Worm (Caenorhabditis elegans): Measurements from ENCODE around the gene abu-15.

Gene abu-15

ce11 chrV:5203643-5204042 is 45.2 kb downstream of the abu-15 start:
- TF ChIP-seq let-607 (tag; optimal IDR thresholded peaks at IDR 0.05) (no peak), lsl-1 (GFP tag; optimal IDR thresholded peaks at IDR 0.05) (peak; percentile 63), xnd-1 (tag; optimal IDR thresholded peaks at IDR 0.05) (peak; percentile 45), madf-6 (GFP tag; IDR thresholded peaks at IDR 0.05) (peak; percentile 54; the same call in 1 of the 2 replicates)

ce11 chrV:5204127-5204526 is 45.7 kb downstream of the abu-15 start, which contains the start of gene ttc-37:
Gene ttc-37, plus strand, starts transcription at chrV:5204475.
- TF ChIP-seq pbrm-1 (GFP tag; IDR thresholded peaks at IDR 0.05), result no peak
- no peak for TF ChIP-seq madf-3 (GFP tag; IDR thresholded peaks at IDR 0.05)
- no peak for TF ChIP-seq B0336.3 (GFP tag; IDR thresholded peaks at IDR 0.05)
- no peak for TF ChIP-seq ceh-100 (GFP tag; IDR thresholded peaks at IDR 0.05)
- peak; percentile 61; the same call in 1 of the 2 replicates for TF ChIP-seq K11D2.4 (GFP tag; IDR thresholded peaks at IDR 0.05)
- TF ChIP-seq let-526 (GFP tag; IDR thresholded peaks at IDR 0.05), result no peak
- no peak for TF ChIP-seq T26A5.8 (tag; optimal IDR thresholded peaks at IDR 0.05)
- TF ChIP-seq rpc-1 (optimal IDR thresholded peaks at IDR 0.05), result no peak
- no peak for TF ChIP-seq rpc-1 (tag; optimal IDR thresholded peaks at IDR 0.05)
- no peak for TF ChIP-seq cebp-2 (GFP tag; IDR thresholded peaks at IDR 0.05)
- TF ChIP-seq hlh-26 (GFP tag; conservative IDR thresholded peaks at IDR 0.05), result no peak
- TF ChIP-seq dpl-1 (GFP tag; optimal IDR thresholded peaks at IDR 0.05), result peak; percentile 66
- peak; percentile 71 for TF ChIP-seq efl-1 (GFP tag; optimal IDR thresholded peaks at IDR 0.05)
- no peak for TF ChIP-seq tbp1 (GFP tag; optimal IDR thresholded peaks at IDR 0.05)
- no peak for TF ChIP-seq unc-130 (GFP tag; optimal IDR thresholded peaks at IDR 0.05)
- no peak for TF ChIP-seq nfya-2 (GFP tag; IDR thresholded peaks at IDR 0.05)
- TF ChIP-seq ztf-22 (GFP tag; optimal IDR thresholded peaks at IDR 0.05), result no peak
- peak; percentile 94 for TF ChIP-seq mcd-1 (GFP tag; IDR thresholded peaks at IDR 0.05)
- no peak for TF ChIP-seq zfh-2 (GFP tag; conservative IDR thresholded peaks at IDR 0.05)
- TF ChIP-seq F49E8.2 (tag; optimal IDR thresholded peaks at IDR 0.05; ENCODE audit: insufficient read depth), result no peak
- TF ChIP-seq mes-4 (tag; optimal IDR thresholded peaks at IDR 0.05), result no peak
- TF ChIP-seq lin-54 (GFP tag; optimal IDR thresholded peaks at IDR 0.05), result peak; percentile 95
- TF ChIP-seq attf-5 (GFP tag; optimal IDR thresholded peaks at IDR 0.05), result no peak
- no peak for TF ChIP-seq atf-7 (tag; optimal IDR thresholded peaks at IDR 0.05)
- peak; percentile 30 to 92 (median 44) for TF ChIP-seq lin-35 (GFP tag; optimal IDR thresholded peaks at IDR 0.05)
- no peak for TF ChIP-seq lir-1 (GFP tag; conservative IDR thresholded peaks at IDR 0.05)
- TF ChIP-seq hmg-1.2 (GFP tag; IDR thresholded peaks at IDR 0.05), result no peak
- no peak for TF ChIP-seq lsy-27 (tag; optimal IDR thresholded peaks at IDR 0.05; ENCODE audit: borderline replicate concordance, insufficient read depth)
- TF ChIP-seq D2030.7 (GFP tag; IDR thresholded peaks at IDR 0.05), result no peak
- TF ChIP-seq ccch-3 (GFP tag; optimal IDR thresholded peaks at IDR 0.05), result no peak
- TF ChIP-seq lin-40 (tag; optimal IDR thresholded peaks at IDR 0.05), result peak; percentile 13
- no peak for TF ChIP-seq snpc-1.3 (tag; optimal IDR thresholded peaks at IDR 0.05; ENCODE audit: insufficient read depth)
- no peak for TF ChIP-seq F22D6.2 (tag; optimal IDR thresholded peaks at IDR 0.05)
- TF ChIP-seq sea-2 (GFP tag; IDR thresholded peaks at IDR 0.05), result no peak
- no peak for TF ChIP-seq somi-1 (GFP tag; optimal IDR thresholded peaks at IDR 0.05)
- TF ChIP-seq aptf-3 (GFP tag; IDR thresholded peaks at IDR 0.05), result no peak
- no peak for TF ChIP-seq hrde-1 (tag; optimal IDR thresholded peaks at IDR 0.05; ENCODE audit: borderline replicate concordance)
- TF ChIP-seq bed-2 (GFP tag; IDR thresholded peaks at IDR 0.05), result no peak
- TF ChIP-seq Y53G8AR.9 (GFP tag; conservative IDR thresholded peaks at IDR 0.05), result no peak
- TF ChIP-seq tlf-1 (GFP tag; optimal IDR thresholded peaks at IDR 0.05), result no peak
- TF ChIP-seq attf-3 (GFP tag; conservative IDR thresholded peaks at IDR 0.05), result no peak
- no peak for TF ChIP-seq dpff-1 (tag; optimal IDR thresholded peaks at IDR 0.05)
- no peak for TF ChIP-seq B0019.2 (GFP tag; conservative IDR thresholded peaks at IDR 0.05)
- no peak for TF ChIP-seq fkh-3 (tag; optimal IDR thresholded peaks at IDR 0.05)
